Fruit fly (Drosophila melanogaster): Measurements from ENCODE around the gene Eig71Ef.

Gene Eig71Ef

DNA sequence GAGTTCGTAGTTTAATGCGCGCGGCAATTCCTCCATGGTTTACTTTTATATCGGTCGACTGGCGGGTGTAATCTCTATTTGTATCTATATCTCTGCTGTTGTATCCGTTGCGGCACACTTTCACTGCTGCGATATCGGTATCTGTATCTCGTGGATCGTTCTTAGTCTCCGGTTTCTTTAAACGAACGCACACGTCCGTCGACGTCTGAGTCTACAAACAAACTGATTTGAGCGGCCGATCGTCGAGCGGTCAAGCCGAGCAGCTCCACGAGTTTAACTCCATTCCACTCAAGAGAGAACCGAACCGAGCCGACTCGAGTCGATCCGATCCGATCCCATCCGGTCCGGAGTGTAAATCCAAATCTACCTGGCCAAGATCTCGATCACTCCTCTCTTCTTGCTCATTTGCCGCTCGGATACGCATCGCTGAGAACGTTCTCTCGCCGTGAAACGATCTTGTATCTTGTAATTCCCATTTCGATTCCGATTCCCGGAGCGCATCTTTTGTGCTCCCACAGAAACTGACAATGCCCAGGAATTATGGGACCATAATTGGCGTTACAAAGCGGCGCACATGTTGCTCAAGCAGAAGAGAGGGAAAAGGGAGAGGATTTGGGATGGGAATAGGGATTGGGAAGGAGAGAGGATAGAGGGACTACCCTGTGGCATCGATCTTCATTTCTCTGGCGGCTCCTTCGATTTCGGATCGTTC, 42.6 kb upstream of the Eig71Ef start, which contains the start of gene comm2 (continued):
- peak; percentile 2 for TF ChIP-seq Fer1 (GFP tag; optimal IDR thresholded peaks at IDR 0.05)
- TF ChIP-seq CG13287 (GFP tag; IDR thresholded peaks at IDR 0.05; ENCODE audit: partially characterized antibody), result peak; percentile 45; the same call in 1 of the 2 replicates
- no peak for TF ChIP-seq CkIIα-i1 (GFP tag; IDR thresholded peaks at IDR 0.05)
- TF ChIP-seq Chrac-16 (GFP tag; optimal IDR thresholded peaks at IDR 0.05), result no peak
- TF ChIP-seq pros (GFP tag; optimal IDR thresholded peaks at IDR 0.05), result peak; percentile 98
- no peak for TF ChIP-seq CG9609 (GFP tag; optimal IDR thresholded peaks at IDR 0.05)
- TF ChIP-seq vvl (GFP tag; IDR thresholded peaks at IDR 0.05), result peak; percentile 63; the same call in 1 of the 2 replicates
- TF ChIP-seq BEAF-32 (GFP tag; optimal IDR thresholded peaks at IDR 0.05), result no peak
- no peak for TF ChIP-seq CG34422 (GFP tag; IDR thresholded peaks at IDR 0.05)
- no peak for TF ChIP-seq HLH3B (GFP tag; IDR thresholded peaks at IDR 0.05)
- TF ChIP-seq fd96Cb (tag; optimal IDR thresholded peaks at IDR 0.05), result no peak
- TF ChIP-seq CG15514 (GFP tag; optimal IDR thresholded peaks at IDR 0.05), result no peak
- TF ChIP-seq gcm (GFP tag; optimal IDR thresholded peaks at IDR 0.05), result peak; percentile 8
- TF ChIP-seq seq (GFP tag; IDR thresholded peaks at IDR 0.05), result no peak
- TF ChIP-seq H2.0 (GFP tag; IDR thresholded peaks at IDR 0.05), result no peak
- peak; percentile 60; the same call in 2 of the 3 replicates for TF ChIP-seq CG6791 (GFP tag; IDR thresholded peaks at IDR 0.05; ENCODE audit: partially characterized antibody)
- TF ChIP-seq Myb (GFP tag; optimal IDR thresholded peaks at IDR 0.05), result no peak
- TF ChIP-seq ash1 (GFP tag; optimal IDR thresholded peaks at IDR 0.05), result peak; percentile 23
- TF ChIP-seq Mrtf (GFP tag; IDR thresholded peaks at IDR 0.05), result no peak
- TF ChIP-seq CG9727 (GFP tag; optimal IDR thresholded peaks at IDR 0.05), result no peak
- TF ChIP-seq CG10431 (GFP tag; optimal IDR thresholded peaks at IDR 0.05), result no peak
- peak; percentile 69; the same call in 2 of the 3 replicates for TF ChIP-seq Opbp (GFP tag; IDR thresholded peaks at IDR 0.05; ENCODE audit: partially characterized antibody)
- TF ChIP-seq hkb (optimal IDR thresholded peaks at IDR 0.05), result no peak
- 0 out of 2 replicates have a peak, but pooled peaks have one; percentile 14 for TF ChIP-seq hkb (GFP tag; IDR thresholded peaks at IDR 0.05)
- peak; percentile 89; the same call in 3 of the 4 replicates for TF ChIP-seq chinmo (GFP tag; IDR thresholded peaks at IDR 0.05; ENCODE audit: partially characterized antibody)
- TF ChIP-seq Hr78 (GFP tag; optimal IDR thresholded peaks at IDR 0.05), result peak in 1 of 2 experiments; percentile 54
- no peak for TF ChIP-seq CG14965 (GFP tag; optimal IDR thresholded peaks at IDR 0.05; ENCODE audit: borderline replicate concordance)
- TF ChIP-seq aop (GFP tag; IDR thresholded peaks at IDR 0.05), result peak; percentile 19; the same call in 1 of the 2 replicates
- TF ChIP-seq CG2199 (GFP tag; IDR thresholded peaks at IDR 0.05), result peak; percentile 76
- TF ChIP-seq tll (GFP tag; optimal IDR thresholded peaks at IDR 0.05), result peak in 1 of 2 experiments; percentile 47
- TF ChIP-seq Sry-β (GFP tag; optimal IDR thresholded peaks at IDR 0.05), result no peak
- TF ChIP-seq CG6683 (GFP tag; optimal IDR thresholded peaks at IDR 0.05), result no peak
- TF ChIP-seq bbx (GFP tag; IDR thresholded peaks at IDR 0.05; ENCODE audit: partially characterized antibody), result peak; percentile 70
- 0 out of 2 replicates have a peak, but pooled peaks have one; percentile 28 for TF ChIP-seq CG4360 (GFP tag; IDR thresholded peaks at IDR 0.05)
- 0 out of 2 replicates have a peak, but pooled peaks have one; percentile 29 for TF ChIP-seq Drgx (GFP tag; IDR thresholded peaks at IDR 0.05)
- no peak for TF ChIP-seq CG8290 (GFP tag; optimal IDR thresholded peaks at IDR 0.05)
- peak in 1 of 2 experiments; percentile 19 for TF ChIP-seq CG8290 (tag; optimal IDR thresholded peaks at IDR 0.05)
- peak; percentile 55; the same call in 1 of the 3 replicates for TF ChIP-seq ci (GFP tag; IDR thresholded peaks at IDR 0.05)
- TF ChIP-seq cato (GFP tag; optimal IDR thresholded peaks at IDR 0.05; ENCODE audit: borderline replicate concordance), result no peak
- TF ChIP-seq onecut (GFP tag; IDR thresholded peaks at IDR 0.05), result no peak
- TF ChIP-seq CG2678 (tag; optimal IDR thresholded peaks at IDR 0.05), result peak; percentile 8
- TF ChIP-seq nom (GFP tag; optimal IDR thresholded peaks at IDR 0.05), result peak; percentile 22
- peak; percentile 2 for TF ChIP-seq CG8924 (tag; optimal IDR thresholded peaks at IDR 0.05)
- peak; percentile 89 for TF ChIP-seq kni (GFP tag; optimal IDR thresholded peaks at IDR 0.05)
- TF ChIP-seq CG17802 (tag; optimal IDR thresholded peaks at IDR 0.05), result no peak
- no peak for TF ChIP-seq bab2 (GFP tag; optimal IDR thresholded peaks at IDR 0.05)
- peak; percentile 73 for TF ChIP-seq HLHmδ (GFP tag; optimal IDR thresholded peaks at IDR 0.05)
- TF ChIP-seq crol (GFP tag; IDR thresholded peaks at IDR 0.05), result peak; percentile 13; the same call in 1 of the 2 replicates

All from whole organism, embryonic.